Fruit fly (Drosophila melanogaster) whole organism, embryonic: ENCODE measurements around the gene CG7484.

Source experiments
- Aef1 ChIP-seq: fragments of 200-800 bp; sonication (Bioruptor generic); IDR thresholded peaks from 3 replicates; pipeline ENCODE4 v1.3.6; 2022; ENCODE audit warnings: missing biosample characterization, missing genetic modification characterization
- CG10209 ChIP-seq: fragments of 200-800 bp; sonication (Bioruptor generic); optimal IDR thresholded peaks from 3 replicates; lab custom pipeline; 2017; ENCODE audit warnings: missing biosample characterization, mild to moderate bottlenecking, missing genetic modification characterization, missing genetic modification reagents
- CG1024 ChIP-seq: fragments of 200-800 bp; sonication (Bioruptor generic); IDR thresholded peaks from 2 replicates; pipeline ENCODE4 v1.3.6; 2022; ENCODE audit warnings: missing biosample characterization, missing genetic modification characterization
- CG10979 ChIP-seq: fragments of 200-800 bp; sonication (Bioruptor generic); optimal IDR thresholded peaks from 2 replicates; lab custom pipeline; 2018; ENCODE audit warnings: missing biosample characterization, mild to moderate bottlenecking, missing genetic modification characterization, moderate library complexity
- CG12219 ChIP-seq: fragments of 200-800 bp; sonication (Bioruptor generic); optimal IDR thresholded peaks from 3 replicates; lab custom pipeline; 2018; ENCODE audit warnings: missing biosample characterization, mild to moderate bottlenecking, missing genetic modification characterization
- CG12236 ChIP-seq: fragments of 200-800 bp; sonication (Bioruptor generic); optimal IDR thresholded peaks from 2 replicates; lab custom pipeline; 2016; ENCODE audit warnings: missing biosample characterization, missing genetic modification characterization
- CG15696 ChIP-seq: fragments of 200-800 bp; sonication (Bioruptor generic); optimal IDR thresholded peaks from 2 replicates; lab custom pipeline; 2019; ENCODE audit warnings: missing biosample characterization, mild to moderate bottlenecking, missing genetic modification characterization, moderate library complexity
- CG16813 ChIP-seq: fragments of 200-800 bp; sonication (Bioruptor generic); IDR thresholded peaks from 3 replicates; pipeline ENCODE4 v1.3.6; 2022; ENCODE audit warnings: missing biosample characterization, missing genetic modification characterization; ENCODE audit not compliant: partially characterized antibody
- CG17829 ChIP-seq: fragments of 200-800 bp; optimal IDR thresholded peaks from 2 replicates; lab custom pipeline; 2019; ENCODE audit warnings: missing biosample characterization, mild to moderate bottlenecking, missing genetic modification characterization, moderate library complexity
- CG18262 ChIP-seq: fragments of 200-800 bp; optimal IDR thresholded peaks from 3 replicates; lab custom pipeline; 2019; ENCODE audit warnings: missing biosample characterization, mild to moderate bottlenecking, missing genetic modification characterization, moderate library complexity
- CG3163 ChIP-seq: fragments of 200-800 bp; sonication (Bioruptor generic); optimal IDR thresholded peaks from 3 replicates; lab custom pipeline; 2016; ENCODE audit warnings: missing biosample characterization, missing genetic modification characterization
- CG3995 ChIP-seq: fragments of 200-800 bp; sonication (Bioruptor generic); optimal IDR thresholded peaks from 3 replicates; lab custom pipeline; 2016; ENCODE audit warnings: missing biosample characterization, missing genetic modification characterization
- CG43689 ChIP-seq: fragments of 200-800 bp; sonication (Bioruptor generic); IDR thresholded peaks from 2 replicates; pipeline ENCODE4 v1.3.6; 2022; ENCODE audit warnings: missing biosample characterization, missing genetic modification characterization
- CG6272 ChIP-seq: fragments of 200-800 bp; sonication (Bioruptor generic); IDR thresholded peaks from 2 replicates; pipeline ENCODE4 v1.3.6; 2022; ENCODE audit warnings: missing biosample characterization, missing genetic modification characterization
- CG7963 ChIP-seq: fragments of 200-800 bp; sonication (Bioruptor generic); IDR thresholded peaks from 3 replicates; pipeline ENCODE4 v1.3.6; 2022; ENCODE audit warnings: missing biosample characterization, missing genetic modification characterization; ENCODE audit not compliant: partially characterized antibody
- CG7987 ChIP-seq: fragments of 200-800 bp; sonication (Bioruptor generic); optimal IDR thresholded peaks from 2 replicates; lab custom pipeline; 2018; ENCODE audit warnings: missing biosample characterization, mild to moderate bottlenecking, missing genetic modification characterization, moderate library complexity
- CG8924 ChIP-seq: fragments of 200-800 bp; optimal IDR thresholded peaks from 3 replicates; lab custom pipeline; 2019; ENCODE audit warnings: missing biosample characterization, mild to moderate bottlenecking, missing genetic modification characterization, moderate library complexity
- CG9437 ChIP-seq: fragments of 200-800 bp; sonication (Bioruptor generic); optimal IDR thresholded peaks from 2 replicates; lab custom pipeline; 2018; ENCODE audit warnings: missing biosample characterization, mild to moderate bottlenecking, missing genetic modification characterization
- CG9797 ChIP-seq: fragments of 200-800 bp; sonication (Bioruptor generic); optimal IDR thresholded peaks from 3 replicates; lab custom pipeline; 2018; ENCODE audit warnings: missing biosample characterization, mild to moderate bottlenecking, missing genetic modification characterization
- Dll ChIP-seq: fragments of 200-800 bp; sonication (Bioruptor generic); IDR thresholded peaks from 4 replicates; pipeline ENCODE4 v1.3.6; 2022; ENCODE audit warnings: missing biosample characterization, missing genetic modification characterization; ENCODE audit not compliant: partially characterized antibody
- Doc3 ChIP-seq: fragments of 200-800 bp; sonication (Bioruptor generic); IDR thresholded peaks from 3 replicates; pipeline ENCODE4 v1.3.6; 2022; ENCODE audit warnings: missing biosample characterization, missing genetic modification characterization; ENCODE audit not compliant: partially characterized antibody
- Dp ChIP-seq: fragments of 200-800 bp; sonication (Bioruptor generic); optimal IDR thresholded peaks from 2 replicates; lab custom pipeline; 2018; ENCODE audit warnings: missing biosample characterization, mild to moderate bottlenecking, missing genetic modification characterization, moderate library complexity
- E2f2 ChIP-seq: fragments of 200-800 bp; sonication (Bioruptor generic); IDR thresholded peaks from 2 replicates; pipeline ENCODE4 v1.3.6; 2022; ENCODE audit warnings: missing biosample characterization, missing genetic modification characterization
- HLHmδ ChIP-seq: fragments of 200-800 bp; sonication (Bioruptor generic); optimal IDR thresholded peaks from 2 replicates; lab custom pipeline; 2018; ENCODE audit warnings: missing biosample characterization, mild to moderate bottlenecking, missing genetic modification characterization, moderate library complexity
- Hr51 ChIP-seq, 2 experiments: fragments of 200-800 bp; sonication (Bioruptor generic); optimal IDR thresholded peaks; 2 replicates in 1 of 2; 3 replicates in 1 of 2; lab custom pipeline; 2016 to 2018; ENCODE audit warnings: missing biosample characterization in 2 of 2, missing genetic modification characterization in 2 of 2, mild to moderate bottlenecking in 1 of 2, moderate library complexity in 1 of 2
- Hsf ChIP-seq: fragments of 200-800 bp; sonication (Bioruptor generic); optimal IDR thresholded peaks from 3 replicates; lab custom pipeline; 2016; ENCODE audit warnings: missing biosample characterization, missing genetic modification characterization
- MBD-R2 ChIP-seq: fragments of 200-800 bp; sonication (Bioruptor generic); IDR thresholded peaks from 2 replicates; pipeline ENCODE4 v1.3.6; 2022; ENCODE audit warnings: missing biosample characterization, missing genetic modification characterization
- MESR4 ChIP-seq: fragments of 200-800 bp; sonication (Bioruptor generic); optimal IDR thresholded peaks from 2 replicates; lab custom pipeline; 2018; ENCODE audit warnings: missing biosample characterization, mild to moderate bottlenecking, missing genetic modification characterization, moderate library complexity
- Mes4 ChIP-seq: fragments of 200-800 bp; sonication (Bioruptor generic); optimal IDR thresholded peaks from 2 replicates; lab custom pipeline; 2016; ENCODE audit warnings: missing biosample characterization, missing genetic modification characterization
- NK7.1 ChIP-seq: fragments of 200-800 bp; sonication (Bioruptor generic); optimal IDR thresholded peaks from 3 replicates; lab custom pipeline; 2016; ENCODE audit warnings: missing biosample characterization, missing genetic modification characterization
- Ptx1 ChIP-seq: fragments of 200-800 bp; sonication (Bioruptor generic); IDR thresholded peaks from 2 replicates; pipeline ENCODE4 v1.3.6; 2022; ENCODE audit warnings: missing biosample characterization, missing genetic modification characterization
- Sry-β ChIP-seq: fragments of 200-800 bp; sonication (Bioruptor generic); optimal IDR thresholded peaks from 2 replicates; lab custom pipeline; 2018; ENCODE audit warnings: missing biosample characterization, mild to moderate bottlenecking, missing genetic modification characterization, moderate library complexity
- Sry-δ ChIP-seq: fragments of 200-800 bp; sonication (Bioruptor generic); optimal IDR thresholded peaks from 2 replicates; lab custom pipeline; 2016; ENCODE audit warnings: missing biosample characterization, missing genetic modification characterization
- Ssrp ChIP-seq: fragments of 200-800 bp; sonication (Bioruptor generic); optimal IDR thresholded peaks from 2 replicates; lab custom pipeline; 2018; ENCODE audit warnings: missing biosample characterization, mild to moderate bottlenecking, missing genetic modification characterization, moderate library complexity
- aop ChIP-seq: fragments of 200-800 bp; sonication (Bioruptor generic); IDR thresholded peaks from 2 replicates; pipeline ENCODE4 v1.3.6; 2022; ENCODE audit warnings: missing biosample characterization, missing genetic modification characterization
- br ChIP-seq: fragments of >200 bp; optimal IDR thresholded peaks from 2 replicates; lab custom pipeline; 2017
- dan ChIP-seq: fragments of 200-800 bp; sonication (Bioruptor generic); IDR thresholded peaks from 2 replicates; pipeline ENCODE4 v1.3.6; 2022; ENCODE audit warnings: missing biosample characterization, missing genetic modification characterization
- dati ChIP-seq: fragments of 200-800 bp; sonication (Bioruptor generic); IDR thresholded peaks from 2 replicates; pipeline ENCODE4 v1.3.6; 2022; ENCODE audit warnings: missing biosample characterization, missing genetic modification characterization
- fd102C ChIP-seq: fragments of 200-800 bp; sonication (Bioruptor generic); optimal IDR thresholded peaks from 2 replicates; lab custom pipeline; 2018; ENCODE audit warnings: missing biosample characterization, mild to moderate bottlenecking, missing genetic modification characterization, moderate library complexity
- fd3F ChIP-seq: fragments of 200-800 bp; sonication (Bioruptor generic); optimal IDR thresholded peaks from 2 replicates; lab custom pipeline; 2018; ENCODE audit warnings: missing biosample characterization, mild to moderate bottlenecking, missing genetic modification characterization, moderate library complexity
- fru ChIP-seq: fragments of >200 bp; optimal IDR thresholded peaks from 2 replicates; lab custom pipeline; 2017
- hbn ChIP-seq: fragments of 200-800 bp; sonication (Bioruptor generic); IDR thresholded peaks from 2 replicates; pipeline ENCODE4 v1.3.6; 2022; ENCODE audit warnings: missing biosample characterization, missing genetic modification characterization; ENCODE audit not compliant: partially characterized antibody
- hth ChIP-seq: fragments of >200 bp; optimal IDR thresholded peaks from 2 replicates; lab custom pipeline; 2017; ENCODE audit warnings: inconsistent platforms
- ken ChIP-seq: fragments of 200-800 bp; sonication (Bioruptor generic); IDR thresholded peaks from 3 replicates; pipeline ENCODE4 v1.3.6; 2022; ENCODE audit warnings: missing biosample characterization, missing genetic modification characterization
- nau ChIP-seq: fragments of 200-800 bp; sonication (Bioruptor generic); optimal IDR thresholded peaks from 3 replicates; lab custom pipeline; 2017; ENCODE audit warnings: missing biosample characterization, mild to moderate bottlenecking, missing genetic modification characterization, missing genetic modification reagents
- nom ChIP-seq: fragments of 200-800 bp; sonication (Bioruptor generic); optimal IDR thresholded peaks from 2 replicates; lab custom pipeline; 2017; ENCODE audit warnings: missing biosample characterization, missing genetic modification characterization, mild to moderate bottlenecking, moderate library complexity, missing genetic modification reagents
- pfk ChIP-seq: fragments of 200-800 bp; sonication (Bioruptor generic); optimal IDR thresholded peaks from 2 replicates; lab custom pipeline; 2018; ENCODE audit warnings: missing biosample characterization, mild to moderate bottlenecking, missing genetic modification characterization, moderate library complexity
- rib ChIP-seq: fragments of 200-800 bp; sonication (Bioruptor generic); IDR thresholded peaks from 2 replicates; pipeline ENCODE4 v1.3.6; 2022; ENCODE audit warnings: missing biosample characterization, missing genetic modification characterization
- row ChIP-seq: fragments of 200-800 bp; sonication (Bioruptor generic); IDR thresholded peaks from 3 replicates; pipeline ENCODE4 v1.3.6; 2022; ENCODE audit warnings: missing biosample characterization, missing genetic modification characterization
- yki ChIP-seq: fragments of >200 bp; optimal IDR thresholded peaks from 3 replicates; lab custom pipeline; 2018

CG7484 gene

dm6 chr3L:17658423-17659267 is 4.2 kb downstream of the CG7484 start (continued):
- peak; percentile 45 for TF ChIP-seq CG9437 (GFP tag; lab: Kevin White, UChicago)
- peak; percentile 86 for TF ChIP-seq CG6272 (GFP tag; lab: Robert Waterston, UW)
- TF ChIP-seq HLHmδ (GFP tag; lab: Kevin White, UChicago): peak; percentile 51
- peak; percentile 79 for TF ChIP-seq CG8924 (tag; lab: Kevin White, UChicago)
- TF ChIP-seq CG17829 (tag; lab: Kevin White, UChicago): peak; percentile 76
- no peak for TF ChIP-seq CG16813 (GFP tag; lab: Robert Waterston, UW)
- no peak for TF ChIP-seq hth (lab: Kevin White, UChicago)
- TF ChIP-seq dan (GFP tag; lab: Robert Waterston, UW): no peak
- TF ChIP-seq yki (lab: Kevin White, UChicago): no peak
- TF ChIP-seq ken (GFP tag; lab: Robert Waterston, UW): peak; percentile 92
- peak; percentile 85 for TF ChIP-seq CG7987 (GFP tag; lab: Kevin White, UChicago)
- TF ChIP-seq aop (GFP tag; lab: Robert Waterston, UW): 0 out of 2 replicates have a peak, but pooled peaks have one; percentile 65
- no peak for TF ChIP-seq Doc3 (GFP tag; lab: Robert Waterston, UW)
- TF ChIP-seq nom (GFP tag; lab: Kevin White, UChicago): no peak
- TF ChIP-seq fd3F: peak; percentile 82
- no peak for TF ChIP-seq Sry-β (GFP tag; lab: Kevin White, UChicago)
- no peak for TF ChIP-seq br (lab: Kevin White, UChicago)
- peak; percentile 89 for TF ChIP-seq MBD-R2 (GFP tag; lab: Robert Waterston, UW)
- no peak for TF ChIP-seq Dll (GFP tag; lab: Robert Waterston, UW)
- peak; percentile 93 for TF ChIP-seq Hsf (GFP tag; lab: Kevin White, UChicago)
- peak; percentile 27 for TF ChIP-seq MESR4 (GFP tag; lab: Kevin White, UChicago)
- no peak for TF ChIP-seq CG9797 (GFP tag; lab: Kevin White, UChicago)
- peak; percentile 69 for TF ChIP-seq Mes4
- TF ChIP-seq Ssrp: peak; percentile 73
- peak; percentile 92 for TF ChIP-seq Ptx1 (GFP tag; lab: Robert Waterston, UW)
- TF ChIP-seq CG18262 (tag; lab: Kevin White, UChicago): peak; percentile 68
- TF ChIP-seq CG12219: peak; percentile 89
- TF ChIP-seq CG12236 (GFP tag; lab: Kevin White, UChicago): peak; percentile 75
- peak; percentile 77 for TF ChIP-seq CG43689 (GFP tag; lab: Robert Waterston, UW)
- peak; percentile 95 for TF ChIP-seq rib (GFP tag; lab: Robert Waterston, UW)
- peak; percentile 78 for TF ChIP-seq nau
- no peak for TF ChIP-seq fd102C (GFP tag; lab: Kevin White, UChicago)
- peak; percentile 73 for TF ChIP-seq E2f2 (GFP tag; lab: Robert Waterston, UW)
- TF ChIP-seq hbn (GFP tag; lab: Robert Waterston, UW): no peak
- TF ChIP-seq CG7963 (GFP tag; lab: Robert Waterston, UW): no peak
- peak; percentile 93 for TF ChIP-seq row (GFP tag; lab: Robert Waterston, UW)
- TF ChIP-seq CG15696 (tag; lab: Kevin White, UChicago): peak; percentile 50
- TF ChIP-seq pfk (GFP tag; lab: Kevin White, UChicago): no peak
- TF ChIP-seq Dp: no peak
- peak; percentile 59 for TF ChIP-seq CG10979
- peak; percentile 57 for TF ChIP-seq Sry-δ (GFP tag; lab: Kevin White, UChicago)
- no peak for TF ChIP-seq fru (lab: Kevin White, UChicago)
- TF ChIP-seq CG3163: peak; percentile 73
- TF ChIP-seq Hr51 (GFP tag; optimal IDR thresholded peaks at IDR 0.05; lab: Kevin White, UChicago): peak; percentile 76 to 82
- TF ChIP-seq NK7.1: peak; percentile 81
- peak; percentile 84 for TF ChIP-seq CG10209 (GFP tag; lab: Kevin White, UChicago)
- peak; percentile 92 for TF ChIP-seq Aef1 (GFP tag; lab: Robert Waterston, UW)
- peak; percentile 79 for TF ChIP-seq CG1024
- peak; percentile 60 for TF ChIP-seq CG3995 (GFP tag; lab: Kevin White, UChicago)
- TF ChIP-seq dati (GFP tag; lab: Robert Waterston, UW): peak; percentile 76
